Worm (Caenorhabditis elegans) whole organism, L3 larva: ENCODE measurements around the gene R01H2.7.

Source experiments
- ama-1 ChIP-seq: fragments of 150-350 bp; optimal IDR thresholded peaks from 2 replicates; lab custom pipeline; 2018
- ceh-82 ChIP-seq: fragments of 150-350 bp; optimal IDR thresholded peaks from 2 replicates; lab custom pipeline; 2014; ENCODE audit warnings: missing biosample characterization, missing genetic modification characterization
- fkh-10 ChIP-seq: sonication (generic microtip); optimal IDR thresholded peaks from 2 replicates; lab custom pipeline; 2017; ENCODE audit warnings: missing biosample characterization, missing genetic modification reagents, missing genetic modification characterization
- mdl-1 ChIP-seq: fragments of 150-350 bp; optimal IDR thresholded peaks from 2 replicates; lab custom pipeline; 2014; ENCODE audit warnings: missing biosample characterization, missing genetic modification characterization
- ztf-11 ChIP-seq: fragments of 150-350 bp; optimal IDR thresholded peaks from 2 replicates; lab custom pipeline; 2014; ENCODE audit warnings: missing biosample characterization, missing genetic modification characterization
- ztf-4 ChIP-seq: fragments of 150-350 bp; optimal IDR thresholded peaks from 2 replicates; lab custom pipeline; 2014; ENCODE audit warnings: missing biosample characterization, missing genetic modification characterization

DNA sequence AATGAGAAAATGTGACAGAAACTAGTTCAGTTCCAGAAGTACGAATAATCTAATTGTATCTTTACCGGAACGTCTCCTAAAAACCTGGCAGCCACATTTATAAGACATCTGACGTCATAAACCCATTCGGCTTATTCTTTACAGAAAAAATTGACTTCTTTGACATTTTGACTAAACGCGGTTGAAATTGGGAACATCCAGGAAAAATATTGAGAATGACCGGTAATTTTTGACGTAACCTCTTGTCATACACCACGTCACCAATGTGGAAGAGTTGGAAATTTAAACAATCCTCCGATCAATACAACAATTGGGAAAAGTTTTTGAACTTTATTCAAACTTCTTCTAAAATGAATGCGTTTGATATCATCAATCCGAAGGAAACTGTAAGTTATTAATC is 45.5 kb upstream of the R01H2.7 start, which contains the start of gene ZK418.2:
- TF ChIP-seq ztf-11 (tag; lab: Kevin White, UChicago) (no peak), ztf-4 (no peak), ceh-82 (no peak), ama-1 (lab: Kevin White, UChicago) (no peak), mdl-1 (tag; lab: Kevin White, UChicago) (no peak), fkh-10 (no peak)
